Worm (Caenorhabditis elegans) whole organism, L4 larva: ENCODE results near the gene srx-117.

ENCODE experiments used
- arid-1 ChIP-seq: fragments of 200-800 bp; sonication (Bioruptor generic); conservative IDR thresholded peaks from 2 replicates; pipeline ENCODE4 v1.3.6; 2022; ENCODE audit warnings: missing genetic modification reagents, missing genetic modification characterization, missing compliant biosample characterization
- ceh-62 ChIP-seq: sonication (generic microtip); optimal IDR thresholded peaks from 2 replicates; lab custom pipeline; 2017; ENCODE audit warnings: missing biosample characterization, missing genetic modification characterization
- daf-16 ChIP-seq, 3 experiments: sonication (generic microtip); optimal IDR thresholded peaks; 2 replicates each; lab custom pipeline; 2016 to 2017; ENCODE audit warnings: missing genetic modification characterization in 3 of 3, missing genetic modification reagents in 3 of 3, mild to moderate bottlenecking in 2 of 3, missing compliant biosample characterization in 2 of 3, missing biosample characterization in 1 of 3, moderate library complexity in 1 of 3
- madf-9 ChIP-seq: fragments of 200-800 bp; sonication (Bioruptor generic); conservative IDR thresholded peaks from 2 replicates; pipeline ENCODE4 v1.3.6; 2022; ENCODE audit warnings: missing genetic modification reagents, missing genetic modification characterization, missing compliant biosample characterization
- mes-2 ChIP-seq: sonication (generic microtip); optimal IDR thresholded peaks from 2 replicates; lab custom pipeline; 2016; ENCODE audit warnings: missing genotype, mild to moderate bottlenecking, missing genetic modification characterization, missing compliant biosample characterization; ENCODE audit not compliant: poor library complexity, severe bottlenecking
- mxl-3 ChIP-seq: fragments of 200-800 bp; sonication (Bioruptor generic); optimal IDR thresholded peaks from 2 replicates; lab custom pipeline; 2018; ENCODE audit warnings: mild to moderate bottlenecking, missing genetic modification characterization, missing compliant biosample characterization
- nhr-237 ChIP-seq: sonication (generic microtip); optimal IDR thresholded peaks from 2 replicates; lab custom pipeline; 2017; ENCODE audit warnings: missing biosample characterization, missing genetic modification characterization
- nhr-25 ChIP-seq: sonication (generic microtip); optimal IDR thresholded peaks from 2 replicates; lab custom pipeline; 2017; ENCODE audit warnings: missing genetic modification characterization, mild to moderate bottlenecking, missing compliant biosample characterization, antibody characterized with exemption, moderate library complexity, borderline replicate concordance; ENCODE audit not compliant: insufficient read depth
- pha-4 ChIP-seq, 2 experiments: fragments of 150-350 bp in 1 of 2; fragments of 200-800 bp in 1 of 2; sonication (Bioruptor generic) in 1 of 2; IDR thresholded peaks in 1 of 2; optimal IDR thresholded peaks in 1 of 2; 2 replicates each; pipeline versions ENCODE4 v1.3.6 to Lab custom; 2014 to 2022; ENCODE audit warnings: missing genetic modification characterization in 2 of 2, missing genetic modification reagents in 2 of 2, missing biosample characterization in 1 of 2, missing compliant biosample characterization in 1 of 2
- pqm-1 ChIP-seq: sonication (generic microtip); optimal IDR thresholded peaks from 2 replicates; lab custom pipeline; 2017; ENCODE audit warnings: missing biosample characterization, missing genetic modification characterization
- tra-1 ChIP-seq: fragments of 200-800 bp; sonication (Bioruptor generic); IDR thresholded peaks from 2 replicates; pipeline ENCODE4 v1.3.6; 2022; ENCODE audit warnings: missing genetic modification reagents, missing genetic modification characterization, missing compliant biosample characterization
- unc-39 ChIP-seq: sonication (generic microtip); optimal IDR thresholded peaks from 2 replicates; lab custom pipeline; 2017; ENCODE audit warnings: missing biosample characterization, missing genetic modification characterization

- TF ChIP-seq daf-16 (GFP tag; optimal IDR thresholded peaks at IDR 0.05; lab: Kevin White, UChicago) (no peak), daf-16 (tag; optimal IDR thresholded peaks at IDR 0.05; lab: Kevin White, UChicago) (no peak), pqm-1 (no peak), pha-4 (GFP tag; IDR thresholded peaks at IDR 0.05; lab: Robert Waterston, UW) (no peak), pha-4 (tag; optimal IDR thresholded peaks at IDR 0.05; lab: Kevin White, UChicago) (no peak), ceh-62 (no peak), mes-2 (no peak), unc-39 (no peak), nhr-25 (tag; lab: Kevin White, UChicago) (no peak), mxl-3 (GFP tag; lab: Kevin White, UChicago) (no peak), nhr-237 (tag; lab: Kevin White, UChicago) (no peak), madf-9 (GFP tag; lab: Robert Waterston, UW) (no peak), tra-1 (GFP tag; lab: Robert Waterston, UW) (no peak), arid-1 (no peak)
These were observed 7.6 kb downstream of the srx-117 start for ce11 chrV:5651905-5652304.
